Worm (Caenorhabditis elegans) whole organism, L4 larva: Measurements from ENCODE around the gene M176.16.

Experiments
- ceh-28 ChIP-seq: fragments of 150-350 bp; optimal IDR thresholded peaks from 2 replicates; lab custom pipeline; 2014; ENCODE audit warnings: missing biosample characterization, missing genetic modification reagents, missing genetic modification characterization
- daf-19 ChIP-seq: fragments of 200-800 bp; sonication (Bioruptor generic); conservative IDR thresholded peaks from 2 replicates; pipeline ENCODE4 v1.3.6; 2022; ENCODE audit warnings: missing genetic modification characterization, missing compliant biosample characterization
- egl-43 ChIP-seq: fragments of 200-800 bp; sonication (Bioruptor generic); IDR thresholded peaks from 2 replicates; pipeline ENCODE4 v1.3.6; 2022; ENCODE audit warnings: missing genetic modification reagents, missing genetic modification characterization, missing compliant biosample characterization
- hlh-30 ChIP-seq: sonication (generic microtip); optimal IDR thresholded peaks from 2 replicates; lab custom pipeline; 2017; ENCODE audit warnings: antibody characterized with exemption, mild to moderate bottlenecking, missing genetic modification characterization, missing compliant biosample characterization; ENCODE audit not compliant: insufficient read depth
- madf-5 ChIP-seq, 2 experiments: fragments of 200-800 bp; sonication (Bioruptor generic); IDR thresholded peaks; 2 replicates each; pipeline ENCODE4 v1.3.6; 2022; ENCODE audit warnings: missing compliant biosample characterization in 2 of 2, missing genetic modification characterization in 2 of 2
- nhr-6 ChIP-seq: fragments of 150-350 bp; optimal IDR thresholded peaks from 2 replicates; lab custom pipeline; 2014; ENCODE audit warnings: missing biosample characterization, missing genetic modification characterization
- vab-7 ChIP-seq: fragments of 200-800 bp; sonication (Bioruptor generic); IDR thresholded peaks from 2 replicates; pipeline ENCODE4 v1.3.6; 2022; ENCODE audit warnings: missing genetic modification reagents, missing genetic modification characterization, missing compliant biosample characterization

DNA sequence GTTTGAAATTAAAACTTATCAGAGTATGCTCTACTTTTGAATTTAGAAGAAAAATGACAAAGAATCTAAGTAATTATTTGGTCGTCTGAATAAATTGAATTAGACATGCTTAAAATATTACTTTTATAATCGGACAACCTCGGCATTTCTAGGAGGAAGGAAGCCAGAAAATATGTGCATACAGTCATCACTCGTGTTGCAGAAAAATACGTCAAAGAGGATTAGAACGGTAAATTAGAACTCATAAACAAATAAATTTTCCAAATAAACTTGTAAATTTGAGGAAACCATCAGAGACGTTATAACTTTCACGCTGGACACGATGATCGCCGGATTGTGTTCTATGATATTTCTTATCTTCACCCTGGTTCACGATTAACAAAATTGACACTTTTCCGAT is 36.0 kb downstream of the M176.16 start, which contains the start of gene chil-19:
- no peak for TF ChIP-seq ceh-28 (tag; lab: Kevin White, UChicago)
- no peak for TF ChIP-seq madf-5 (GFP tag; IDR thresholded peaks at IDR 0.05; lab: Robert Waterston, UW)
- TF ChIP-seq hlh-30 (tag; lab: Kevin White, UChicago), result no peak
- no peak for TF ChIP-seq vab-7 (GFP tag; lab: Robert Waterston, UW)
- TF ChIP-seq egl-43 (GFP tag; lab: Robert Waterston, UW), result no peak
- TF ChIP-seq nhr-6 (tag; lab: Kevin White, UChicago), result no peak
- TF ChIP-seq daf-19 (GFP tag; lab: Robert Waterston, UW), result no peak
